Fruit fly (Drosophila melanogaster) Kc167 (cell line): Measurements from ENCODE around the gene CG34167.

Experiments used
- Myc ChIP-seq: fragments of >200 bp; optimal IDR thresholded peaks from 2 replicates; lab custom pipeline; 2017; ENCODE audit warnings: missing external identifiers
- Sin3A ChIP-seq: fragments of >200 bp; optimal IDR thresholded peaks from 2 replicates; lab custom pipeline; 2018; ENCODE audit warnings: missing external identifiers
- h ChIP-seq: fragments of >200 bp; optimal IDR thresholded peaks from 3 replicates; lab custom pipeline; 2018; ENCODE audit warnings: missing external identifiers
- insv ChIP-seq: fragments of >200 bp; optimal IDR thresholded peaks from 3 replicates; lab custom pipeline; 2018; ENCODE audit warnings: missing external identifiers
- psq ChIP-seq: fragments of >200 bp; optimal IDR thresholded peaks from 2 replicates; lab custom pipeline; 2017; ENCODE audit warnings: missing external identifiers
- ttk ChIP-seq: sonication (Bioruptor generic); optimal IDR thresholded peaks from 2 replicates; lab custom pipeline; 2017; ENCODE audit warnings: missing external identifiers

The CG34167 gene

dm6 chr2L:16003541-16003940, at the start of gene CG34167:
Gene CG34167 (minus strand): TSS chr2L:16003641.
- TF ChIP-seq Myc, result no peak
- no peak for TF ChIP-seq Sin3A (lab: Kevin White, UChicago)
- no peak for TF ChIP-seq ttk (lab: Kevin White, UChicago)
- TF ChIP-seq insv (lab: Kevin White, UChicago), result no peak
- no peak for TF ChIP-seq psq (lab: Kevin White, UChicago)
- no peak for TF ChIP-seq h

- TF ChIP-seq Myc, result no peak
- no peak for TF ChIP-seq ttk (lab: Kevin White, UChicago)
- TF ChIP-seq h, result no peak
- no peak for TF ChIP-seq insv (lab: Kevin White, UChicago)
- TF ChIP-seq psq (lab: Kevin White, UChicago), result no peak
- no peak for TF ChIP-seq Sin3A (lab: Kevin White, UChicago)
Measured at dm6 chr2L:16049647-16050046, 46.2 kb upstream of the CG34167 start, which contains the start of gene beat-Ia. Gene beat-Ia (plus strand): TSS chr2L:16049965.

DNA sequence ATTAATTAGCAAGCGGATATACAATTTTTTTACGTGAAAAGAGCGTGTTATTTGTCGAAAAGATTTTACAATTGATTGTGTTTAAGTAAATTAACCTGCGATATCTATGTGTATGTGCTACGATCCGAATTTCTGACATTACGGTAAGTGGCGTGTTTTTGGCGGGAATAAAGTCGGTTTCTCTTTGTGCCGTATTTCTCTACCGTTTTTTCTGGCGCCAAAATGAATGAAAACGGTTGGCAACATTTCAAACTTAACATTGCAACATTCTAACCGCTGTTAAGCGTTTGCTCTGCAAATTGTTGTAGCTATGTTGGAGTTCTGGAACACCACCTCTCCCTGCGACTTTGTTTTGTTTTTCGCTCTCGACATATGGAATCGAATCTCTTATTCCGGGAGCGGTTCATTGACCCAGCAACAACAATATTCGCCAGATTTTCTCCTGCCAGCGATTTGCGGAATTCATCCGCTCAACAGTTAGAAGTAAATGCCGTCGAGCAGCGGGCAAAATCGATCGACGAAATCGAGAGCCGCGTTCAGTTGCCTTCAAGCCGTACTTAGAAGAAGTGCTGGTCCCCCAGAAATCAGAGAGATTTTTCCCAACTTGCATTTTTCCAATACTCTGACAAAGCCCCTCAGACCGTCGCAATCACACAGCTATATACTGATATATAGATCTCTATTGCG, 39.1 kb upstream of the CG34167 start:
- TF ChIP-seq h (no peak), insv (lab: Kevin White, UChicago) (no peak), Myc (no peak), psq (lab: Kevin White, UChicago) (no peak), ttk (lab: Kevin White, UChicago) (no peak), Sin3A (lab: Kevin White, UChicago) (no peak)

DNA sequence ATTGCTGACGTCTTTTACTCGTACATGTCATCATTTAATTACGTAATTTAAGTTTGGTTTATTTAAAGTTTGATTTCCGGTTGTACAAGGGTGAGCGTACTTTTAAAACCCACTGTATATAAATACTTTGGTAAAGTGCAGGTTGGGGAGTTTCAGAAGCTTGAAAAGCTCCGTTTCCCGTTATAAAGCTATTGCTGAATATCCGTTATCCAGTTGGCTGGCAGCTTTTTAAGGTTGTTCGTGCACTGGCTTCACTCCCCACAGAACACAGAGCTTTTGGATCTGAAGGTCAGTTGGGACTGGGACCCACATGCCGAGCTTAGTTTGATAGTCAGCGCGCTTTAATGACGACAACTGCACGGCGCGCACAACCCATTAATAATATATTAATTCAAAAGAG, 38.3 kb upstream of the CG34167 start, which contains the start of the genes BicC and CG45084:
Gene BicC (plus strand): TSS at position 321 of the 400 bp plus-strand sequence.
Gene CG45084 (plus strand): TSS at position 321 of the 400 bp plus-strand sequence.
- TF ChIP-seq insv (lab: Kevin White, UChicago), result no peak
- no peak for TF ChIP-seq Sin3A (lab: Kevin White, UChicago)
- no peak for TF ChIP-seq ttk (lab: Kevin White, UChicago)
- TF ChIP-seq Myc, result no peak
- no peak for TF ChIP-seq psq (lab: Kevin White, UChicago)
- TF ChIP-seq h, result no peak

dm6 chr2L:16040255-16040654, 36.8 kb upstream of the CG34167 start:
- no peak for TF ChIP-seq psq (lab: Kevin White, UChicago)
- TF ChIP-seq h, result no peak
- no peak for TF ChIP-seq Myc

DNA sequence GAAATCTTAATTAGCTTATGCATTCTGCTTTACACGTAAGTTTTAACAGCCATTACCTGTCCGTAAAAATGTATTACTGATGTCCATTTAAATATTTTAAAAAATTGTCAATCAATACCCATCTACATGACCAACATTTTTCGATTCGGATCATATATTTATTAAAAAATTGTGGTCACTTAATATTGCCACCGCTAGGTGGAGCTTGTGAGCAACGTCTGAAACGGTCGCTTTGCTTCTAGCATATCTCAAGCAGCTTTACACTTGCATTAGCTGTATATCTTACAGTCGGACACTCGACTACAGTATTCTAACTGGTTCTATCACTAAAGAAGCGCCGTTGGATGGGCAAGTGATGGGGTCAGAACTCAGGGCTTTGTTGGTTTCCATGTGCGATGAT, 23.3 kb upstream of the CG34167 start:
- TF ChIP-seq Sin3A (lab: Kevin White, UChicago), result no peak
- no peak for TF ChIP-seq insv (lab: Kevin White, UChicago)
- TF ChIP-seq Myc, result no peak
- no peak for TF ChIP-seq ttk (lab: Kevin White, UChicago)
- TF ChIP-seq psq (lab: Kevin White, UChicago), result no peak
- TF ChIP-seq h, result no peak

DNA sequence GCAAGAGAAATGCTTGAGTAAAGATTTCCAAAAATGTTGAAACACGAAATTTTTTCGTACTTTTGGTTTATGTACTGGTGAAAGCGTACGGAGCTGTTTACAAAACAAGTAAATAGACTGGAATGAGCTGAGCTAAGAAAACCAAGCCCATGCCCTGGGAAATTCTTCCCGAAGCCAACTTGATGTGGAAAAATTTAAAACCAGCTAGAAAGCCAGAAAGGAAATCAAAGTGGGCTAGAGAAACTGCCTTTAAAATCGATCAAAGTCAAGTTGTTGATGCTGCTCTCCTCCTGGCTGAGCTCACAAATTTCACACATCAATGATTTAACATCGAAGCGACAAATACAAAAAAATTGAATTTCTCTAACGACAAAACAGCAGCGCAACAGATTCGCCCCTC, 2.7 kb upstream of the CG34167 start, which contains the start of gene CG31820:
Gene CG31820 (minus strand): TSS at position 101 of the 400 bp plus-strand sequence.
- TF ChIP-seq insv (lab: Kevin White, UChicago) (no peak), psq (lab: Kevin White, UChicago) (no peak), Sin3A (lab: Kevin White, UChicago) (no peak), Myc (no peak), ttk (lab: Kevin White, UChicago) (no peak), h (no peak)

- no peak for TF ChIP-seq Myc
Measured at dm6 chr2L:16004025-16004424, 584 bp upstream of the CG34167 start, which contains the start of the genes CG13245 and CG43816. Gene CG13245 (plus strand): TSS chr2L:16004325. Gene CG43816 (plus strand): TSS chr2L:16004325.

dm6 chr2L:16000199-16000598, 3.2 kb downstream of the CG34167 start, which contains the start of gene beat-Ic:
Gene beat-Ic (plus strand): TSS chr2L:16000291.
- TF ChIP-seq insv (lab: Kevin White, UChicago) (no peak), Sin3A (lab: Kevin White, UChicago) (no peak), ttk (lab: Kevin White, UChicago) (no peak), psq (lab: Kevin White, UChicago) (no peak), h (no peak), Myc (no peak)

DNA sequence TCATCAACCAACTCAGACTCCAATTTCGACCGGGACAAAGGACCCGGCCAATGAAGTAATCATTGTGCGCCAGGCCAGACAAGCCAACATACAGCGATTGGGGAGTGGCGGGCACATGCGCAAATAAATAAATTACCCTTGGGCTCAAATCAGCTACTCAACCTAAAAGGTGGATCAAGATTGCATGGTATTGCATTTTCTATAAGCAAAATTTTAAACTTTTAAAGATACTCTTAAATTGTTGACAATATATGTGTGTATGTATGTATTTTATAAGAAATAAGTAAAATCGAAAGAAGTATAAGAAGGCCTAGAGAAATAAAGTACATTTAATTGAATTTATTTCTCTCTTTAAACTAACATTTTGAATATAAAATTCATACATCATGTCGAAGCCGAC, 24.3 kb downstream of the CG34167 start, which contains the start of gene CG10839:
Gene CG10839 (plus strand): TSS at position 301 of the 400 bp plus-strand sequence.
- TF ChIP-seq Sin3A (lab: Kevin White, UChicago) (no peak), ttk (lab: Kevin White, UChicago) (no peak), psq (lab: Kevin White, UChicago) (no peak), insv (lab: Kevin White, UChicago) (no peak), h (no peak), Myc (no peak)

dm6 chr2L:15962335-15962734, 41.1 kb downstream of the CG34167 start, which contains the start of gene beat-Ib:
Gene beat-Ib (minus strand): TSS chr2L:15962435.
- TF ChIP-seq psq (lab: Kevin White, UChicago) (no peak), insv (lab: Kevin White, UChicago) (no peak), h (no peak), Sin3A (lab: Kevin White, UChicago) (no peak), ttk (lab: Kevin White, UChicago) (no peak), Myc (no peak)

- TF ChIP-seq Sin3A (lab: Kevin White, UChicago), result no peak
- no peak for TF ChIP-seq psq (lab: Kevin White, UChicago)
- TF ChIP-seq Myc, result no peak
- TF ChIP-seq insv (lab: Kevin White, UChicago), result no peak
- TF ChIP-seq h, result no peak
- no peak for TF ChIP-seq ttk (lab: Kevin White, UChicago)
Measured at dm6 chr2L:15957558-15957957, 45.9 kb downstream of the CG34167 start, which contains the start of gene CG18063. Gene CG18063 (plus strand): TSS chr2L:15957858.
